Worm (Caenorhabditis elegans) whole organism, mixed stage, embryonic: ENCODE measurements around the gene zig-4.

Source experiments
- cnd-1 ChIP-seq: fragments of 200-800 bp; sonication (Bioruptor generic); optimal IDR thresholded peaks from 2 replicates; lab custom pipeline; 2018; ENCODE audit warnings: mild to moderate bottlenecking, missing genetic modification characterization, missing compliant biosample characterization
- drap-1 ChIP-seq: fragments of 200-800 bp; sonication (Bioruptor generic); optimal IDR thresholded peaks from 3 replicates; lab custom pipeline; 2018; ENCODE audit warnings: mild to moderate bottlenecking, missing genetic modification characterization, missing compliant biosample characterization
- lsy-2 ChIP-seq: fragments of 150-350 bp; optimal IDR thresholded peaks from 2 replicates; lab custom pipeline; 2014; ENCODE audit warnings: missing biosample characterization, missing genetic modification characterization
- mls-2 ChIP-seq: sonication (generic microtip); optimal IDR thresholded peaks from 2 replicates; lab custom pipeline; 2016; ENCODE audit warnings: mild to moderate bottlenecking, missing genetic modification characterization, moderate library complexity, missing compliant biosample characterization
- nhr-12 ChIP-seq: fragments of 150-350 bp; optimal IDR thresholded peaks from 2 replicates; lab custom pipeline; 2014; ENCODE audit warnings: missing biosample characterization, missing genetic modification characterization
- nhr-237 ChIP-seq: fragments of 150-350 bp; optimal IDR thresholded peaks from 2 replicates; lab custom pipeline; 2014; ENCODE audit warnings: missing biosample characterization, missing genetic modification characterization
- nhr-28 ChIP-seq: fragments of 150-350 bp; optimal IDR thresholded peaks from 2 replicates; lab custom pipeline; 2014; ENCODE audit warnings: missing biosample characterization, missing genetic modification characterization
- pha-4 ChIP-seq: fragments of 150-350 bp; optimal IDR thresholded peaks from 2 replicates; lab custom pipeline; 2018; ENCODE audit warnings: missing biosample characterization, missing genetic modification reagents, missing genetic modification characterization
- sptf-1 ChIP-seq: sonication (generic microtip); optimal IDR thresholded peaks from 2 replicates; lab custom pipeline; 2017; ENCODE audit warnings: mild to moderate bottlenecking, missing genetic modification characterization, moderate library complexity, missing compliant biosample characterization
- unc-62 ChIP-seq: fragments of 150-350 bp; optimal IDR thresholded peaks from 2 replicates; lab custom pipeline; 2014; ENCODE audit warnings: missing biosample characterization, missing genetic modification reagents, missing genetic modification characterization
- zip-8 ChIP-seq: fragments of 150-350 bp; optimal IDR thresholded peaks from 2 replicates; lab custom pipeline; 2014; ENCODE audit warnings: missing biosample characterization, missing genetic modification characterization
- ztf-11 ChIP-seq: fragments of 150-350 bp; optimal IDR thresholded peaks from 2 replicates; lab custom pipeline; 2014; ENCODE audit warnings: missing biosample characterization, missing genetic modification characterization

DNA sequence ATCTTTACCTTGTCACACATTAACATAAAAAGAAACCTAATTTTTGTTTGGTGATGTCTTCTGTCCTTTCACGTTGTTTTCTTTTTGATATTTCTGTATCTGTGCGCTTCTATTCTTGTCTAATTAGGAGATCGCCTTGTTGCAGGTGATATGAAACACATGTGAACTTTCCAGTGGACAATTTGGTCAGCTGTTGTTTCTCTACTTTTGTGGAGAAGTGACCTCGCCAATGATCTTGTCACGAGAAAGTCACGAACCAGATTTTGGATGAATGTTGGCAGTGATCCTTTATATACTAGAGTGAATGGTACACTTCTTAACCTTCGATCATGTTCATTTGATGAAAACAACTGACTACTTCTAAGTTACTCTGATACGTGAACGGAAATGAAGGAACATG lies 7.2 kb downstream of the zig-4 start:
- TF ChIP-seq nhr-237 (tag; lab: Kevin White, UChicago), result no peak
- no peak for TF ChIP-seq drap-1 (GFP tag; lab: Kevin White, UChicago)
- no peak for TF ChIP-seq pha-4 (tag; lab: Kevin White, UChicago)
- TF ChIP-seq cnd-1 (tag; lab: Kevin White, UChicago), result no peak
- no peak for TF ChIP-seq unc-62 (GFP tag; lab: Kevin White, UChicago)
- TF ChIP-seq nhr-12 (tag; lab: Kevin White, UChicago), result no peak
- TF ChIP-seq lsy-2 (tag; lab: Kevin White, UChicago), result no peak
- TF ChIP-seq nhr-28 (tag; lab: Kevin White, UChicago), result no peak
- TF ChIP-seq ztf-11 (tag; lab: Kevin White, UChicago), result no peak
- TF ChIP-seq sptf-1 (tag; lab: Kevin White, UChicago), result no peak
- no peak for TF ChIP-seq zip-8
- no peak for TF ChIP-seq mls-2 (tag; lab: Kevin White, UChicago)
